Fruit fly (Drosophila melanogaster): ENCODE measurements around the gene CG9312.
A peak's percentile ranks its signal among the peaks of the same experiment; 100 is the strongest.

Gene CG9312

DNA sequence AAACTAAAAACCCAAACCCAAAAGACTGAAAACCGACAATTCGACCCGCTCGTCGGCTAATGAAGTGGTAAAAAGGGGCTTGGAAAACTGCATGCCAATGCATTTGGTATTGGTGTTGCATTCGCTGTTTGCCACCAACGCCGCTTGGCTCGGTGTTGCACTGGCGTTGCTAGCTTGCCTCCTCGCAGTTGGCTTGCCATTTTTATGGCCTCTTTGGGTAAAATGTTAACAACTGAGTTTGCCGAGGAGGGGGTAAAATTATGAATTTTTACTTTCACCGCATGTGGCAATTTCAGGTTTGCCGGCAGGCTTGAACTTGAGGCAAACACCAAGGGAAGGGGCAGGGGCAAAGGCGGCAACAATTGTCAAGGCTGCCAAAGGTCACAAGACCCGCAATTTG is 23.1 kb downstream of the CG9312 start:
- TF ChIP-seq CG15479 (GFP tag; optimal IDR thresholded peaks at IDR 0.05) (peak; percentile 71), CG18764 (GFP tag; optimal IDR thresholded peaks at IDR 0.05) (no peak), twi (tag; optimal IDR thresholded peaks at IDR 0.05) (peak; percentile 19), CG10565 (GFP tag; optimal IDR thresholded peaks at IDR 0.05) (no peak), Blimp-1 (GFP tag; optimal IDR thresholded peaks at IDR 0.05) (no peak), Kr (GFP tag; optimal IDR thresholded peaks at IDR 0.05) (peak; percentile 14), tll (GFP tag; optimal IDR thresholded peaks at IDR 0.05) (peak in 1 of 2 experiments; percentile 35), zen (tag; optimal IDR thresholded peaks at IDR 0.05) (peak; percentile 68), CG3163 (GFP tag; optimal IDR thresholded peaks at IDR 0.05) (no peak), CG17359 (tag; optimal IDR thresholded peaks at IDR 0.05) (no peak), ttk (GFP tag; IDR thresholded peaks at IDR 0.05) (no peak), cad (GFP tag; optimal IDR thresholded peaks at IDR 0.05) (peak; percentile 84), PHDP (tag; optimal IDR thresholded peaks at IDR 0.05) (no peak), prd (optimal IDR thresholded peaks at IDR 0.05) (no peak), prd (GFP tag; IDR thresholded peaks at IDR 0.05) (0 out of 3 replicates have a peak, but pooled peaks have one; percentile 27), Hsf (GFP tag; optimal IDR thresholded peaks at IDR 0.05) (no peak)

DNA sequence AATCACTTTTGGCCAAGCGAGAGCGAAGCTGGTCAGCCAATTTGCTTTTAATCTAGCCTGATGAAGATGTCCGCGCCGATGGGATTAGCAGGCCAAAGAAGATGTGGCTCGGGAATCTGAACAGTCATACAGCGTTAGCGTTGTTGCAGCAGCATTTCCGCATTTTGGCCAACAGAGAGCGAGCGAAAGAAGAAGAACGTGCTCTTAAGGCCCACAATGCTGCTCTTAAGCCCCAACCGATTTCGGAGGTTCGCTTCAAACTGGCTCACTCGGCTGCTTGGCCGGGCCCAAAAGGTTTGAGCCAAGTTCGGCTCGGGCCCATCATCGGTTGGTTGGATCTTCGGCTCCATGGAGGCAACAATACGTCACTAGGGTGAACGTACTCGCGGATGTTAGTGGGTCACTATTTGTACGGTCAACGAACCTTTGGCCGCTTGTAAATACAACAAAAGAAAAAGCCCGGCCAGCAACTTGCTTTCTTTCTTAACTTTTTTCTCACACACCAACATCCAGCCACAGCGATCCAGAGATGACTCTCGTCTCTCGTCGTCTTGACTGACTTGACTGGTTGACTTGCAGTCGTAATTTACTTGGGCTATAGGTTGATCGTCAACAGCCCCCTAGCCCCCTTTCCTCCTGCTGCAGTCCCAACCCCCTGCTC is 24.2 kb downstream of the CG9312 start:
- TF ChIP-seq CG3163 (GFP tag; optimal IDR thresholded peaks at IDR 0.05) = peak; percentile 90
- peak; percentile 72 for TF ChIP-seq Deaf1 (tag; optimal IDR thresholded peaks at IDR 0.05)
- TF ChIP-seq ci (GFP tag; IDR thresholded peaks at IDR 0.05) = 0 out of 3 replicates have a peak, but pooled peaks have one; percentile 26
- no peak for TF ChIP-seq CG7987 (GFP tag; optimal IDR thresholded peaks at IDR 0.05)
- TF ChIP-seq nau (GFP tag; optimal IDR thresholded peaks at IDR 0.05) = no peak
- peak; percentile 32 to 45 for TF ChIP-seq Trl (optimal IDR thresholded peaks at IDR 0.05)
- TF ChIP-seq Trl (GFP tag; optimal IDR thresholded peaks at IDR 0.05) = no peak
- peak; percentile 36 for TF ChIP-seq CG17385 (GFP tag; optimal IDR thresholded peaks at IDR 0.05)
- no peak for TF ChIP-seq pan (optimal IDR thresholded peaks at IDR 0.05)
- no peak for TF ChIP-seq pan (GFP tag; optimal IDR thresholded peaks at IDR 0.05 in 1 of 2, IDR thresholded peaks at IDR 0.05 in 1 of 2)
- TF ChIP-seq CG5180 (GFP tag; optimal IDR thresholded peaks at IDR 0.05) = peak; percentile 97
- TF ChIP-seq Eip74EF (GFP tag; optimal IDR thresholded peaks at IDR 0.05) = peak in 1 of 2 experiments; percentile 69
- TF ChIP-seq z (GFP tag; IDR thresholded peaks at IDR 0.05) = peak; percentile 59; the same call in 1 of the 3 replicates
- peak; percentile 39 for TF ChIP-seq kni (GFP tag; optimal IDR thresholded peaks at IDR 0.05)
- no peak for TF ChIP-seq Usf (GFP tag; optimal IDR thresholded peaks at IDR 0.05)
- TF ChIP-seq Hr51 (GFP tag; optimal IDR thresholded peaks at IDR 0.05) = no peak
- TF ChIP-seq crol (GFP tag; IDR thresholded peaks at IDR 0.05) = peak; percentile 72; the same call in 1 of the 2 replicates
- TF ChIP-seq Med (GFP tag) = peak; percentile 63
- TF ChIP-seq pros (GFP tag; optimal IDR thresholded peaks at IDR 0.05) = peak; percentile 74

DNA sequence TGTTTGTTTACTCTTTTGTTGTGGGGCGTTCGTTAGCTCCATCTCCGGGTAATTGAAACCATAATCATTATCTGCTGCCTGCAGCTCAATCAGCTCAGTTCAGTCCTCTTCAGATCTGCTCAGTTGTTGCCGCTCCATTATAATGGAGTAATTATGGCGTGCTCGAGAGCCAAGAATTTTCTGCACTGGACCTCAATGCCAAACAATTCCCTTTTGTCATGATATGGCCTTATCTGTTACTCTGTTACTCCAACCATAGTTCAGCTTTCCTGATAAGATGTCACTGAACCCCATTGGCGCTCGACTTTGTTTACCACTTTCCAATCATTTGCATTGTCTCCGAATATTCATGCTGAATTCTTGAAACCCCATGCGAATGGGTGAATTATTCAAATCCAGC is 25.3 kb downstream of the CG9312 start:
- TF ChIP-seq CG14014 (GFP tag; IDR thresholded peaks at IDR 0.05) (no peak), CG3726 (GFP tag; IDR thresholded peaks at IDR 0.05) (no peak), Lim3 (GFP tag; IDR thresholded peaks at IDR 0.05) (no peak), CG10147 (GFP tag; optimal IDR thresholded peaks at IDR 0.05) (no peak), Antp (GFP tag; optimal IDR thresholded peaks at IDR 0.05) (no peak), pfk (GFP tag; optimal IDR thresholded peaks at IDR 0.05) (no peak)

Data from whole organism, embryonic.